Fruit fly (Drosophila melanogaster): ENCODE results near the gene CG15535.
A peak's percentile ranks its signal among the peaks of the same experiment; 100 is the strongest.

CG15535 gene

dm6 chr3R:30465775-30466494 lies 42.2 kb upstream of the CG15535 start, which contains the start of gene PH4alphaEFB (continued):
- TF ChIP-seq Dip3 (GFP tag; optimal IDR thresholded peaks at IDR 0.05), result no peak
- TF ChIP-seq CG18011 (GFP tag; optimal IDR thresholded peaks at IDR 0.05), result no peak
- no peak for TF ChIP-seq Hr3 (GFP tag; optimal IDR thresholded peaks at IDR 0.05)
- no peak for TF ChIP-seq ham (GFP tag; IDR thresholded peaks at IDR 0.05)
- TF ChIP-seq NFAT (GFP tag; IDR thresholded peaks at IDR 0.05), result no peak
- no peak; the same call in 1 of the 2 replicates for TF ChIP-seq unc-4 (GFP tag; IDR thresholded peaks at IDR 0.05; ENCODE audit: partially characterized antibody)
- no peak for TF ChIP-seq CG2678 (tag; optimal IDR thresholded peaks at IDR 0.05)
- TF ChIP-seq CG7271 (tag; optimal IDR thresholded peaks at IDR 0.05), result no peak
- peak; percentile 22; the same call in 1 of the 4 replicates for TF ChIP-seq Dll (GFP tag; IDR thresholded peaks at IDR 0.05; ENCODE audit: partially characterized antibody)
- TF ChIP-seq bsh (GFP tag; optimal IDR thresholded peaks at IDR 0.05), result no peak
- TF ChIP-seq crc (GFP tag; optimal IDR thresholded peaks at IDR 0.05), result no peak
- no peak for TF ChIP-seq CG5245 (GFP tag; optimal IDR thresholded peaks at IDR 0.05)
- TF ChIP-seq cwo (GFP tag; optimal IDR thresholded peaks at IDR 0.05), result no peak
- no peak for TF ChIP-seq Oli (tag; optimal IDR thresholded peaks at IDR 0.05)
- TF ChIP-seq CG10274 (GFP tag; optimal IDR thresholded peaks at IDR 0.05), result no peak
- no peak for TF ChIP-seq sqz (GFP tag; optimal IDR thresholded peaks at IDR 0.05)
- no peak for TF ChIP-seq cg (GFP tag; optimal IDR thresholded peaks at IDR 0.05)
- no peak for TF ChIP-seq CG12104 (GFP tag; optimal IDR thresholded peaks at IDR 0.05)
- no peak for TF ChIP-seq oc (tag; optimal IDR thresholded peaks at IDR 0.05)
- TF ChIP-seq usp (GFP tag; optimal IDR thresholded peaks at IDR 0.05), result no peak
- TF ChIP-seq CG6765 (GFP tag; optimal IDR thresholded peaks at IDR 0.05), result no peak
- TF ChIP-seq Scr (GFP tag; IDR thresholded peaks at IDR 0.05; ENCODE audit: partially characterized antibody), result no peak
- peak; percentile 78 for TF ChIP-seq gsb-n (tag; optimal IDR thresholded peaks at IDR 0.05)
- no peak for TF ChIP-seq CG16815 (GFP tag; optimal IDR thresholded peaks at IDR 0.05)
- TF ChIP-seq ranshi (GFP tag; IDR thresholded peaks at IDR 0.05), result no peak
- no peak for TF ChIP-seq CG4360 (GFP tag; IDR thresholded peaks at IDR 0.05)
- TF ChIP-seq lmd (GFP tag; IDR thresholded peaks at IDR 0.05), result no peak
- peak; percentile 85 for TF ChIP-seq Dp (GFP tag; optimal IDR thresholded peaks at IDR 0.05)
- no peak for TF ChIP-seq CG7357 (GFP tag; IDR thresholded peaks at IDR 0.05)
- TF ChIP-seq C15 (GFP tag; IDR thresholded peaks at IDR 0.05), result no peak
- TF ChIP-seq Kr (GFP tag; optimal IDR thresholded peaks at IDR 0.05), result no peak
- peak; percentile 1 for TF ChIP-seq CG18262 (tag; optimal IDR thresholded peaks at IDR 0.05)
- peak in 1 of 2 experiments; percentile 51 for TF ChIP-seq insv (GFP tag; optimal IDR thresholded peaks at IDR 0.05)
- TF ChIP-seq CG11695 (GFP tag; IDR thresholded peaks at IDR 0.05), result 0 out of 3 replicates have a peak, but pooled peaks have one; percentile 21
- TF ChIP-seq CG14014 (GFP tag; IDR thresholded peaks at IDR 0.05), result no peak
- no peak for TF ChIP-seq p53 (GFP tag; optimal IDR thresholded peaks at IDR 0.05)
- TF ChIP-seq ERR (GFP tag; optimal IDR thresholded peaks at IDR 0.05), result no peak
- TF ChIP-seq zfh1 (GFP tag; IDR thresholded peaks at IDR 0.05), result no peak
- TF ChIP-seq CG9215 (GFP tag; IDR thresholded peaks at IDR 0.05), result no peak
- TF ChIP-seq CG12391 (tag; optimal IDR thresholded peaks at IDR 0.05), result no peak
- no peak for TF ChIP-seq Dad (GFP tag; optimal IDR thresholded peaks at IDR 0.05)
- peak; percentile 33; the same call in 1 of the 2 replicates for TF ChIP-seq sens-2 (GFP tag; IDR thresholded peaks at IDR 0.05)
- peak; percentile 3 for TF ChIP-seq MESR4 (GFP tag; optimal IDR thresholded peaks at IDR 0.05)
- TF ChIP-seq Blimp-1 (GFP tag; optimal IDR thresholded peaks at IDR 0.05), result no peak
- no peak for TF ChIP-seq fd96Cb (tag; optimal IDR thresholded peaks at IDR 0.05)
- no peak for TF ChIP-seq CG1832 (GFP tag; optimal IDR thresholded peaks at IDR 0.05)
- TF ChIP-seq CG1792 (GFP tag; optimal IDR thresholded peaks at IDR 0.05), result no peak
- TF ChIP-seq CG10209 (GFP tag; optimal IDR thresholded peaks at IDR 0.05), result no peak
- no peak for TF ChIP-seq Ptx1 (GFP tag; IDR thresholded peaks at IDR 0.05)
- no peak for TF ChIP-seq row (GFP tag; IDR thresholded peaks at IDR 0.05)

Data from whole organism, embryonic.